Fruit fly (Drosophila melanogaster) whole organism, embryonic: ENCODE results near the gene Grip84.
A peak's percentile ranks its signal among the peaks of the same experiment; 100 is the strongest.

Experiments
- Antp ChIP-seq: fragments of 200-800 bp; sonication (Bioruptor generic); optimal IDR thresholded peaks from 3 replicates; lab custom pipeline; 2016; ENCODE audit warnings: missing biosample characterization, missing genetic modification characterization
- Awh ChIP-seq: fragments of 200-800 bp; sonication (Bioruptor generic); IDR thresholded peaks from 2 replicates; pipeline ENCODE4, ENCODE4 v1.3.6; 2022; ENCODE audit warnings: missing biosample characterization, missing genetic modification characterization
- CG10462 ChIP-seq: fragments of 200-800 bp; sonication (Bioruptor generic); optimal IDR thresholded peaks from 2 replicates; lab custom pipeline; 2016; ENCODE audit warnings: missing biosample characterization, missing genetic modification characterization
- CG10543 ChIP-seq: fragments of 200-800 bp; sonication (Bioruptor generic); optimal IDR thresholded peaks from 3 replicates; lab custom pipeline; 2017; ENCODE audit warnings: missing biosample characterization, mild to moderate bottlenecking, missing genetic modification characterization, moderate library complexity
- CG12391 ChIP-seq: fragments of 200-800 bp; sonication (Bioruptor generic); optimal IDR thresholded peaks from 3 replicates; lab custom pipeline; 2018; ENCODE audit warnings: missing biosample characterization, mild to moderate bottlenecking, missing genetic modification characterization, moderate library complexity
- CG14667 ChIP-seq: fragments of 200-800 bp; sonication (Bioruptor generic); IDR thresholded peaks from 2 replicates; pipeline ENCODE4 v1.3.6; 2022; ENCODE audit warnings: missing biosample characterization, missing genetic modification characterization
- CG16779 ChIP-seq: fragments of 200-800 bp; sonication (Bioruptor generic); IDR thresholded peaks from 2 replicates; pipeline ENCODE4 v1.3.6; 2022; ENCODE audit warnings: missing biosample characterization, missing genetic modification characterization
- CG17612 ChIP-seq: fragments of 200-800 bp; sonication (Bioruptor generic); IDR thresholded peaks from 2 replicates; pipeline ENCODE4 v1.3.6; 2022; ENCODE audit warnings: missing biosample characterization, missing genetic modification characterization
- CG30431 ChIP-seq: fragments of 200-800 bp; sonication (Bioruptor generic); optimal IDR thresholded peaks from 2 replicates; lab custom pipeline; 2017; ENCODE audit warnings: missing biosample characterization, missing genetic modification characterization
- CG31365 ChIP-seq: fragments of 200-800 bp; sonication (Bioruptor generic); optimal IDR thresholded peaks from 2 replicates; lab custom pipeline; 2018; ENCODE audit warnings: missing biosample characterization, mild to moderate bottlenecking, missing genetic modification characterization
- CG4707 ChIP-seq: fragments of 200-800 bp; sonication (Bioruptor generic); optimal IDR thresholded peaks from 2 replicates; lab custom pipeline; 2018; ENCODE audit warnings: missing biosample characterization, mild to moderate bottlenecking, missing genetic modification characterization, moderate library complexity
- CG4730 ChIP-seq: fragments of 200-800 bp; sonication (Bioruptor generic); IDR thresholded peaks from 2 replicates; pipeline ENCODE4 v1.3.6; 2022; ENCODE audit warnings: missing biosample characterization, missing genetic modification characterization
- CG5180 ChIP-seq: fragments of 200-800 bp; sonication (Bioruptor generic); optimal IDR thresholded peaks from 3 replicates; lab custom pipeline; 2017; ENCODE audit warnings: missing biosample characterization, missing genetic modification characterization, mild to moderate bottlenecking, moderate library complexity, missing genetic modification reagents
- CG6689 ChIP-seq: fragments of 200-800 bp; sonication (Bioruptor generic); IDR thresholded peaks from 2 replicates; pipeline ENCODE4 v1.3.6; 2022; ENCODE audit warnings: missing biosample characterization, missing genetic modification characterization
- CG9817 ChIP-seq: fragments of 200-800 bp; sonication (Bioruptor generic); optimal IDR thresholded peaks from 2 replicates; lab custom pipeline; 2018; ENCODE audit warnings: missing biosample characterization, mild to moderate bottlenecking, missing genetic modification characterization, moderate library complexity
- CTCF ChIP-seq: fragments of 200-800 bp; sonication (Bioruptor generic); optimal IDR thresholded peaks from 2 replicates; lab custom pipeline; 2017; ENCODE audit warnings: missing biosample characterization, mild to moderate bottlenecking, missing genetic modification characterization, moderate library complexity
- D19A ChIP-seq: fragments of 200-800 bp; optimal IDR thresholded peaks from 3 replicates; lab custom pipeline; 2019; ENCODE audit warnings: missing biosample characterization, mild to moderate bottlenecking, missing genetic modification characterization, moderate library complexity
- Eip74EF ChIP-seq, 2 experiments: fragments of 200-800 bp in 1 of 2; fragments of >200 bp in 1 of 2; sonication (Bioruptor generic) in 1 of 2; optimal IDR thresholded peaks; 2 replicates each; lab custom pipeline; 2017 to 2019; ENCODE audit warnings: missing biosample characterization in 2 of 2, missing genetic modification characterization in 2 of 2, mild to moderate bottlenecking in 1 of 2, moderate library complexity in 1 of 2
- H2.0 ChIP-seq: fragments of 200-800 bp; sonication (Bioruptor generic); IDR thresholded peaks from 2 replicates; pipeline ENCODE4 v1.3.6; 2022; ENCODE audit warnings: missing biosample characterization, missing genetic modification characterization
- HHEX ChIP-seq: fragments of 200-800 bp; sonication (Bioruptor generic); optimal IDR thresholded peaks from 3 replicates; lab custom pipeline; 2017; ENCODE audit warnings: missing biosample characterization, mild to moderate bottlenecking, missing genetic modification characterization, missing genetic modification reagents
- HmgD ChIP-seq: fragments of 200-800 bp; sonication (Bioruptor generic); optimal IDR thresholded peaks from 3 replicates; lab custom pipeline; 2016; ENCODE audit warnings: missing biosample characterization, missing genetic modification characterization
- HmgZ ChIP-seq: fragments of 200-800 bp; sonication (Bioruptor generic); optimal IDR thresholded peaks from 2 replicates; lab custom pipeline; 2018; ENCODE audit warnings: missing biosample characterization, mild to moderate bottlenecking, missing genetic modification characterization
- Hsf ChIP-seq: fragments of 200-800 bp; sonication (Bioruptor generic); optimal IDR thresholded peaks from 3 replicates; lab custom pipeline; 2016; ENCODE audit warnings: missing biosample characterization, missing genetic modification characterization
- Mes4 ChIP-seq: fragments of 200-800 bp; sonication (Bioruptor generic); optimal IDR thresholded peaks from 2 replicates; lab custom pipeline; 2016; ENCODE audit warnings: missing biosample characterization, missing genetic modification characterization
- NK7.1 ChIP-seq: fragments of 200-800 bp; sonication (Bioruptor generic); optimal IDR thresholded peaks from 3 replicates; lab custom pipeline; 2016; ENCODE audit warnings: missing biosample characterization, missing genetic modification characterization
- Ssrp ChIP-seq: fragments of 200-800 bp; sonication (Bioruptor generic); optimal IDR thresholded peaks from 2 replicates; lab custom pipeline; 2018; ENCODE audit warnings: missing biosample characterization, mild to moderate bottlenecking, missing genetic modification characterization, moderate library complexity
- Tbp ChIP-seq: fragments of >200 bp; optimal IDR thresholded peaks from 2 replicates; lab custom pipeline; 2018; ENCODE audit warnings: missing biosample characterization, missing genetic modification characterization
- ash1 ChIP-seq: fragments of 200-800 bp; sonication (Bioruptor generic); optimal IDR thresholded peaks from 2 replicates; lab custom pipeline; 2018; ENCODE audit warnings: missing biosample characterization, mild to moderate bottlenecking, missing genetic modification characterization
- btn ChIP-seq: fragments of 200-800 bp; sonication (Bioruptor generic); optimal IDR thresholded peaks from 2 replicates; lab custom pipeline; 2016; ENCODE audit warnings: missing biosample characterization, missing genetic modification characterization
- dm ChIP-seq: fragments of 200-800 bp; sonication (Bioruptor generic); optimal IDR thresholded peaks from 3 replicates; lab custom pipeline; 2016; ENCODE audit warnings: missing biosample characterization, missing genetic modification characterization
- exex ChIP-seq: fragments of 200-800 bp; sonication (Bioruptor generic); optimal IDR thresholded peaks from 4 replicates; lab custom pipeline; 2018; ENCODE audit warnings: missing biosample characterization, mild to moderate bottlenecking, missing genetic modification characterization, moderate library complexity
- fd3F ChIP-seq: fragments of 200-800 bp; sonication (Bioruptor generic); optimal IDR thresholded peaks from 2 replicates; lab custom pipeline; 2018; ENCODE audit warnings: missing biosample characterization, mild to moderate bottlenecking, missing genetic modification characterization, moderate library complexity
- fu2 ChIP-seq: fragments of 200-800 bp; sonication (Bioruptor generic); optimal IDR thresholded peaks from 2 replicates; lab custom pipeline; 2016; ENCODE audit warnings: missing biosample characterization, missing genetic modification characterization
- grn ChIP-seq: fragments of 200-800 bp; sonication (Bioruptor generic); optimal IDR thresholded peaks from 3 replicates; lab custom pipeline; 2017; ENCODE audit warnings: missing biosample characterization, missing genetic modification characterization
- ind ChIP-seq: fragments of 200-800 bp; sonication (Bioruptor generic); optimal IDR thresholded peaks from 3 replicates; lab custom pipeline; 2016; ENCODE audit warnings: missing biosample characterization, missing genetic modification characterization
- kni ChIP-seq: fragments of 200-800 bp; sonication (Bioruptor generic); optimal IDR thresholded peaks from 3 replicates; lab custom pipeline; 2017; ENCODE audit warnings: mild to moderate bottlenecking, missing biosample characterization, missing genetic modification reagents, missing genetic modification characterization
- mirr ChIP-seq: fragments of 200-800 bp; sonication (Bioruptor generic); optimal IDR thresholded peaks from 3 replicates; lab custom pipeline; 2018; ENCODE audit warnings: missing biosample characterization, mild to moderate bottlenecking, missing genetic modification characterization
- oc ChIP-seq: fragments of 200-800 bp; sonication (Bioruptor generic); optimal IDR thresholded peaks from 2 replicates; lab custom pipeline; 2018; ENCODE audit warnings: missing biosample characterization, mild to moderate bottlenecking, missing genetic modification characterization, moderate library complexity
- pnt ChIP-seq: fragments of 200-800 bp; sonication (Bioruptor generic); optimal IDR thresholded peaks from 3 replicates; lab custom pipeline; 2016; ENCODE audit warnings: missing biosample characterization, missing genetic modification characterization
- prd ChIP-seq, 3 experiments: fragments of >200 bp in 2 of 3; fragments of 200-800 bp in 1 of 3; sonication (Bioruptor generic) in 1 of 3; optimal IDR thresholded peaks in 2 of 3; IDR thresholded peaks in 1 of 3; 2 replicates in 2 of 3; 3 replicates in 1 of 3; pipeline versions ENCODE4 v1.3.6 to Lab custom; 2017 to 2022; ENCODE audit warnings: missing biosample characterization in 1 of 3, missing genetic modification characterization in 1 of 3
- scrt ChIP-seq: fragments of 200-800 bp; sonication (Bioruptor generic); optimal IDR thresholded peaks from 2 replicates; lab custom pipeline; 2018; ENCODE audit warnings: missing biosample characterization, mild to moderate bottlenecking, missing genetic modification characterization, moderate library complexity
- sug ChIP-seq: fragments of 200-800 bp; optimal IDR thresholded peaks from 2 replicates; lab custom pipeline; 2019; ENCODE audit warnings: missing biosample characterization, mild to moderate bottlenecking, missing genetic modification characterization, moderate library complexity
- wor ChIP-seq: fragments of 200-800 bp; sonication (Bioruptor generic); IDR thresholded peaks from 2 replicates; pipeline ENCODE4 v1.3.6; 2022; ENCODE audit warnings: missing biosample characterization, missing genetic modification characterization
- yki ChIP-seq: fragments of >200 bp; optimal IDR thresholded peaks from 3 replicates; lab custom pipeline; 2018
- zen2 ChIP-seq: fragments of 200-800 bp; sonication (Bioruptor generic); IDR thresholded peaks from 3 replicates; pipeline ENCODE4 v1.3.6; 2022; ENCODE audit warnings: missing biosample characterization, missing genetic modification characterization; ENCODE audit not compliant: partially characterized antibody

Grip84 gene

DNA sequence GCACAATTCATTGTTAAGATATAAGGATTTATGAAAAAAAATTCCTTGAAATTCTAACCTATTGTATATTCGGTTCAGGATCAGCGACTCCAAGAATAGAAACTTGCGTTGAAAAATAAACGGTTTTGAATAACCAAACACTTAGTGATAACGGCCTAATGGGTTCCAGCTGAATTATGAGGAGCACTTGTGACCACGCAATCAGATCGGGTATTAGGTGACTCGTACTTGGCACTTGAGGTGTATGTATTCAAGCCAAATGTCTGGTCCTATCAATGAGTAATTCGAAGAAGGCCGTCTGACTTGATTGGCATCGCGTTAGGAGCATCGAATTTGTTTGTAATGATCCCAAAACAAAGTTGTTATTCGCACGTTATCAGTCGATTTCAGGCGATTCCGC, 25.0 kb upstream of the Grip84 start:
- TF ChIP-seq exex, result peak; percentile 91
- TF ChIP-seq CG14667 (GFP tag; lab: Robert Waterston, UW), result no peak
- TF ChIP-seq CG4707, result no peak
- TF ChIP-seq sug (tag; lab: Kevin White, UChicago), result peak; percentile 43
- TF ChIP-seq D19A (tag; lab: Kevin White, UChicago), result no peak
- TF ChIP-seq CG5180, result no peak
- no peak for TF ChIP-seq HmgD (GFP tag; lab: Kevin White, UChicago)
- TF ChIP-seq Eip74EF (GFP tag; optimal IDR thresholded peaks at IDR 0.05; lab: Kevin White, UChicago), result no peak
- TF ChIP-seq grn (GFP tag; lab: Kevin White, UChicago), result peak; percentile 64
- no peak for TF ChIP-seq CG17612 (GFP tag; lab: Robert Waterston, UW)
- peak; percentile 19 for TF ChIP-seq mirr (GFP tag; lab: Kevin White, UChicago)
- no peak for TF ChIP-seq Mes4
- TF ChIP-seq btn (GFP tag; lab: Kevin White, UChicago), result no peak
- TF ChIP-seq ind (GFP tag; lab: Kevin White, UChicago), result no peak
- TF ChIP-seq ash1 (GFP tag; lab: Kevin White, UChicago), result no peak
- TF ChIP-seq HHEX (GFP tag; lab: Kevin White, UChicago), result no peak
- no peak for TF ChIP-seq fd3F (GFP tag; lab: Kevin White, UChicago)
- TF ChIP-seq Ssrp, result no peak
- TF ChIP-seq CG6689 (GFP tag; lab: Robert Waterston, UW), result no peak
- TF ChIP-seq wor (GFP tag; lab: Robert Waterston, UW), result no peak
- TF ChIP-seq CG12391 (tag; lab: Kevin White, UChicago), result no peak
- no peak for TF ChIP-seq prd (optimal IDR thresholded peaks at IDR 0.05; lab: Kevin White, UChicago)
- TF ChIP-seq prd (GFP tag; IDR thresholded peaks at IDR 0.05; lab: Robert Waterston, UW), result no peak

DNA sequence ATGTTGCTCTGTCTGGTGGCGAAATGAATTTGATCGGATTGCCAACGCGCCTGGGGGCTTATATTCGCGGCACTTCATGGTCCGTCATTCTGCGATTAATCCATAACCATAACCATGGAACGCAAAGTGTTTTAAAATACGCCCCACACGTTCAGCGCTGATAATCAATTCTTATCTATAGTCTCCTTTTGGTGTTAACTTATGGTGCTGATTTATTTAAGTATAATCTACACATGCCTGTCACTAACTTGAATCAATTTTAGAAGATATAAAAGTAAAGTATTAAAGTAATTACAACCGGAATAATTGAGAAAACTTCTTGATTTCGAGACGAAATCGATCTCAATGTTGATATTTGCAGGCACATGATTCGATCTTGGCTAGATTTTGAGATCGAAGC, 24.5 kb upstream of the Grip84 start, which contains the start of gene CG14219:
CG14219 (minus strand) TSS at position 101 of the 400 bp plus-strand sequence.
- TF ChIP-seq yki (no peak), sug (tag; lab: Kevin White, UChicago) (peak; percentile 41), CG30431 (GFP tag; lab: Kevin White, UChicago) (no peak), NK7.1 (GFP tag; lab: Kevin White, UChicago) (no peak), CG9817 (tag; lab: Kevin White, UChicago) (no peak), Tbp (GFP tag; lab: Kevin White, UChicago) (no peak), scrt (GFP tag; lab: Kevin White, UChicago) (no peak)

DNA sequence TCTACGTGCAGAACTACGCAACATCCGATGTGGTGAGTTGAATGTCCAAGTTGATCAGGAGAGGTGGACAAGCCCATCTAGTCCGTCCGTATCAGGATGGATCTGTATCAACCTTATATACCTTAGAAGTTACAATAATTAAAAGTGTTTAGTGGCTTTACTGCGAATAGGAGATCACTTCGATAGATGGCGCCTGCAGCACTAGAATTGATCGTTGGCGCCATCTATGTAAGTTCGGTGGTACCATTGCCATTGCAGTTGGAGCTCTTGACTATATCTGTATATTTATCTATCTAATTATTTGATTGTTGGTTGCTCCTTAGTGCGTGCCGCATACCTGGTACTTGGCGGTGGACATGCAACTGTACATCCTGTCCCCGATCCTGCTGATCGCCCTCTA, 19.6 kb upstream of the Grip84 start:
- peak; percentile 87 for TF ChIP-seq CTCF (GFP tag; lab: Kevin White, UChicago)
- TF ChIP-seq pnt (GFP tag; lab: Kevin White, UChicago), result no peak

- TF ChIP-seq Hsf (GFP tag; lab: Kevin White, UChicago), result no peak
- no peak for TF ChIP-seq CG10543 (GFP tag; lab: Kevin White, UChicago)
- no peak for TF ChIP-seq dm (GFP tag; lab: Kevin White, UChicago)
- no peak for TF ChIP-seq Awh (GFP tag; lab: Robert Waterston, UW)
- TF ChIP-seq HmgZ (tag; lab: Kevin White, UChicago), result no peak
- no peak for TF ChIP-seq H2.0 (GFP tag; lab: Robert Waterston, UW)
- no peak for TF ChIP-seq zen2 (GFP tag; lab: Robert Waterston, UW)
- no peak for TF ChIP-seq fu2 (GFP tag; lab: Kevin White, UChicago)
- TF ChIP-seq oc (tag; lab: Kevin White, UChicago), result no peak
- TF ChIP-seq CG10462, result no peak
- no peak for TF ChIP-seq CG31365 (tag; lab: Kevin White, UChicago)
- no peak for TF ChIP-seq CG4730 (GFP tag; lab: Robert Waterston, UW)
- TF ChIP-seq Antp (GFP tag; lab: Kevin White, UChicago), result no peak
- no peak for TF ChIP-seq kni (GFP tag; lab: Kevin White, UChicago)
- TF ChIP-seq CG16779 (GFP tag; lab: Robert Waterston, UW), result no peak
Observed at dm6 chrX:19583317-19583716, 17.8 kb upstream of the Grip84 start, which contains the start of gene CG14204. TSS of gene CG14204 (plus strand) at chrX:19583617.
